Worm (Caenorhabditis elegans): ENCODE measurements around the gene Y71H2AM.25.

Y71H2AM.25 gene

ce11 chrIII:2768635-2769034, 33.6 kb upstream of the Y71H2AM.25 start, which contains the start of gene swsn-3 (continued):
- TF ChIP-seq snpc-4 (GFP tag; optimal IDR thresholded peaks at IDR 0.05), result peak; percentile 73
- peak; percentile 11 to 70 (median 62) for TF ChIP-seq snpc-4 (tag; optimal IDR thresholded peaks at IDR 0.05)
- TF ChIP-seq T26A5.8 (tag; optimal IDR thresholded peaks at IDR 0.05), result no peak
- TF ChIP-seq madf-8 (GFP tag; conservative IDR thresholded peaks at IDR 0.05), result peak; percentile 42
- TF ChIP-seq snpc-1.1 (tag; optimal IDR thresholded peaks at IDR 0.05; ENCODE audit: insufficient read depth), result peak; percentile 68

- TF ChIP-seq ceh-100 (GFP tag; IDR thresholded peaks at IDR 0.05) (no peak), B0261.1 (tag; optimal IDR thresholded peaks at IDR 0.05) (no peak), Y67H2A.10 (GFP tag; conservative IDR thresholded peaks at IDR 0.05) (no peak), ceh-40 (GFP tag; IDR thresholded peaks at IDR 0.05) (no peak), F57C9.4 (tag; optimal IDR thresholded peaks at IDR 0.05) (no peak), bed-1 (GFP tag; IDR thresholded peaks at IDR 0.05) (no peak), hsf-1 (GFP tag; IDR thresholded peaks at IDR 0.05) (no peak), cebp-1 (GFP tag; IDR thresholded peaks at IDR 0.05) (no peak), cebp-1 (tag; optimal IDR thresholded peaks at IDR 0.05) (no peak), zfh-2 (GFP tag; conservative IDR thresholded peaks at IDR 0.05) (no peak), T26A5.8 (tag; optimal IDR thresholded peaks at IDR 0.05) (no peak), dox-1 (GFP tag; IDR thresholded peaks at IDR 0.05) (no peak), nhr-27 (tag; optimal IDR thresholded peaks at IDR 0.05) (no peak), K12H6.12 (tag; optimal IDR thresholded peaks at IDR 0.05) (no peak), lin-26 (GFP tag; IDR thresholded peaks at IDR 0.05) (no peak), aptf-2 (GFP tag; conservative IDR thresholded peaks at IDR 0.05) (no peak), ZK185.1 (tag; optimal IDR thresholded peaks at IDR 0.05; ENCODE audit: poor library complexity, severe bottlenecking) (no peak), chd-7 (tag; optimal IDR thresholded peaks at IDR 0.05) (no peak), B0019.2 (GFP tag; conservative IDR thresholded peaks at IDR 0.05) (no peak), ceh-58 (GFP tag; IDR thresholded peaks at IDR 0.05) (no peak)
These were observed 33.2 kb upstream of the Y71H2AM.25 start for ce11 chrIII:2769078-2769477.

ce11 chrIII:2770752-2771151, 31.5 kb upstream of the Y71H2AM.25 start:
- TF ChIP-seq ceh-27 (GFP tag; optimal IDR thresholded peaks at IDR 0.05) (no peak), B0035.1 (tag; optimal IDR thresholded peaks at IDR 0.05) (no peak), zfh-2 (GFP tag; conservative IDR thresholded peaks at IDR 0.05) (peak; percentile 78), mxl-1 (tag; optimal IDR thresholded peaks at IDR 0.05) (no peak), nhr-90 (tag; optimal IDR thresholded peaks at IDR 0.05) (no peak), egrh-3 (GFP tag; IDR thresholded peaks at IDR 0.05) (peak; percentile 55; the same call in 1 of the 2 replicates)

- TF ChIP-seq attf-6 (GFP tag; IDR thresholded peaks at IDR 0.05) (no peak), somi-1 (GFP tag; optimal IDR thresholded peaks at IDR 0.05) (no peak), egrh-3 (GFP tag; IDR thresholded peaks at IDR 0.05) (peak; percentile 65; the same call in 1 of the 2 replicates), lin-54 (GFP tag; optimal IDR thresholded peaks at IDR 0.05) (no peak), mcd-1 (GFP tag; IDR thresholded peaks at IDR 0.05) (0 out of 2 replicates have a peak, but pooled peaks have one; percentile 24), zfh-2 (GFP tag; conservative IDR thresholded peaks at IDR 0.05) (peak; percentile 73)
These were observed 23.6 kb upstream of the Y71H2AM.25 start, which contains the start of gene laf-1 for ce11 chrIII:2778655-2779054. laf-1 (minus strand) TSS chrIII:2779053.

- TF ChIP-seq F55B11.4 (tag; optimal IDR thresholded peaks at IDR 0.05; ENCODE audit: borderline replicate concordance, insufficient read depth) (no peak), tlf-1 (GFP tag; optimal IDR thresholded peaks at IDR 0.05) (no peak), hmg-1.2 (GFP tag; IDR thresholded peaks at IDR 0.05) (0 out of 2 replicates have a peak, but pooled peaks have one; percentile 12), F57C9.4 (tag; optimal IDR thresholded peaks at IDR 0.05) (no peak)
These were observed 22.0 kb upstream of the Y71H2AM.25 start for ce11 chrIII:2780283-2780682.

All from whole organism, young adult.